Worm (Caenorhabditis elegans) whole organism, L2 larva: ENCODE results near the gene srbc-50.

Experiments used
- F13H6.1 ChIP-seq: sonication (generic microtip); optimal IDR thresholded peaks from 2 replicates; lab custom pipeline; 2016; ENCODE audit warnings: missing genetic modification characterization, missing compliant biosample characterization
- ZK546.5 ChIP-seq: sonication (generic microtip); optimal IDR thresholded peaks from 2 replicates; lab custom pipeline; 2017; ENCODE audit warnings: missing biosample characterization, missing genetic modification characterization
- alr-1 ChIP-seq: fragments of 150-350 bp; optimal IDR thresholded peaks from 2 replicates; lab custom pipeline; 2014; ENCODE audit warnings: missing biosample characterization, missing genetic modification characterization
- aly-2 ChIP-seq: fragments of 150-350 bp; optimal IDR thresholded peaks from 2 replicates; lab custom pipeline; 2014; ENCODE audit warnings: missing biosample characterization, missing genetic modification characterization
- blmp-1 ChIP-seq: sonication (generic microtip); optimal IDR thresholded peaks from 2 replicates; lab custom pipeline; 2017; ENCODE audit warnings: missing genetic modification characterization, mild to moderate bottlenecking, missing compliant biosample characterization, antibody characterized with exemption, moderate library complexity; ENCODE audit not compliant: insufficient read depth
- ceh-16 ChIP-seq: fragments of 150-350 bp; optimal IDR thresholded peaks from 2 replicates; lab custom pipeline; 2014; ENCODE audit warnings: missing biosample characterization, missing genetic modification characterization
- ceh-82 ChIP-seq: fragments of 150-350 bp; optimal IDR thresholded peaks from 2 replicates; lab custom pipeline; 2014; ENCODE audit warnings: missing biosample characterization, missing genetic modification characterization
- crh-2 ChIP-seq: sonication (generic microtip); optimal IDR thresholded peaks from 2 replicates; lab custom pipeline; 2017; ENCODE audit warnings: missing biosample characterization, missing genetic modification characterization
- dmd-4 ChIP-seq: sonication (generic microtip); optimal IDR thresholded peaks from 2 replicates; lab custom pipeline; 2017; ENCODE audit warnings: missing biosample characterization, missing genetic modification characterization
- fos-1 ChIP-seq: fragments of 150-350 bp; optimal IDR thresholded peaks from 2 replicates; lab custom pipeline; 2014; ENCODE audit warnings: missing biosample characterization, missing genetic modification characterization
- gmeb-1 ChIP-seq: fragments of 150-350 bp; optimal IDR thresholded peaks from 2 replicates; lab custom pipeline; 2014; ENCODE audit warnings: missing biosample characterization, missing genetic modification characterization
- lin-13 ChIP-seq: fragments of 150-350 bp; optimal IDR thresholded peaks from 2 replicates; lab custom pipeline; 2014; ENCODE audit warnings: missing biosample characterization, missing genetic modification reagents, missing genetic modification characterization
- lin-39 ChIP-seq: fragments of 150-350 bp; optimal IDR thresholded peaks from 2 replicates; lab custom pipeline; 2014; ENCODE audit warnings: missing biosample characterization, missing genetic modification reagents, missing genetic modification characterization
- lsy-2 ChIP-seq, 2 experiments: fragments of 150-350 bp in 1 of 2; sonication (generic microtip) in 1 of 2; optimal IDR thresholded peaks; 2 replicates each; lab custom pipeline; 2014 to 2017; ENCODE audit warnings: missing biosample characterization in 2 of 2, missing genetic modification characterization in 2 of 2
- mab-5 ChIP-seq: fragments of 150-350 bp; optimal IDR thresholded peaks from 2 replicates; lab custom pipeline; 2014; ENCODE audit warnings: missing biosample characterization, missing genetic modification characterization
- mbf-1 ChIP-seq: sonication (generic microtip); optimal IDR thresholded peaks from 2 replicates; lab custom pipeline; 2017; ENCODE audit warnings: missing biosample characterization, missing genetic modification characterization
- mdl-1 ChIP-seq, 2 experiments: fragments of 150-350 bp in 1 of 2; sonication (generic microtip) in 1 of 2; optimal IDR thresholded peaks; 2 replicates each; lab custom pipeline; 2017; ENCODE audit warnings: missing biosample characterization in 2 of 2, missing genetic modification characterization in 2 of 2
- nhr-10 ChIP-seq: sonication (generic microtip); optimal IDR thresholded peaks from 2 replicates; lab custom pipeline; 2017; ENCODE audit warnings: missing biosample characterization, missing genetic modification characterization
- nhr-11 ChIP-seq: fragments of 150-350 bp; optimal IDR thresholded peaks from 2 replicates; lab custom pipeline; 2014; ENCODE audit warnings: missing biosample characterization, missing genetic modification characterization
- nhr-129 ChIP-seq: fragments of 150-350 bp; optimal IDR thresholded peaks from 2 replicates; lab custom pipeline; 2014; ENCODE audit warnings: missing biosample characterization, missing genetic modification characterization
- nhr-21 ChIP-seq: fragments of 150-350 bp; optimal IDR thresholded peaks from 2 replicates; lab custom pipeline; 2014; ENCODE audit warnings: missing biosample characterization, missing genetic modification characterization
- nhr-23 ChIP-seq: fragments of 150-350 bp; optimal IDR thresholded peaks from 2 replicates; lab custom pipeline; 2014; ENCODE audit warnings: missing biosample characterization, missing genetic modification reagents, missing genetic modification characterization
- nhr-237 ChIP-seq: fragments of 150-350 bp; optimal IDR thresholded peaks from 2 replicates; lab custom pipeline; 2014; ENCODE audit warnings: missing biosample characterization, missing genetic modification characterization
- nhr-25 ChIP-seq: fragments of 150-350 bp; sonication (generic microtip); optimal IDR thresholded peaks from 3 replicates; lab custom pipeline; 2014; ENCODE audit warnings: missing biosample characterization, missing genetic modification characterization
- nhr-6 ChIP-seq: fragments of 150-350 bp; optimal IDR thresholded peaks from 2 replicates; lab custom pipeline; 2014; ENCODE audit warnings: missing biosample characterization, missing genetic modification characterization
- peb-1 ChIP-seq: fragments of 150-350 bp; optimal IDR thresholded peaks from 2 replicates; lab custom pipeline; 2014; ENCODE audit warnings: missing biosample characterization, missing genetic modification characterization
- sem-4 ChIP-seq: fragments of 150-350 bp; optimal IDR thresholded peaks from 2 replicates; lab custom pipeline; 2014; ENCODE audit warnings: missing biosample characterization, missing genetic modification reagents, missing genetic modification characterization
- sma-3 ChIP-seq: sonication (generic microtip); optimal IDR thresholded peaks from 2 replicates; lab custom pipeline; 2016; ENCODE audit warnings: missing genetic modification reagents, missing genetic modification characterization, missing compliant biosample characterization
- sma-9 ChIP-seq, 2 experiments: fragments of 150-350 bp in 1 of 2; sonication (generic microtip) in 1 of 2; optimal IDR thresholded peaks; 2 replicates each; lab custom pipeline; 2014 to 2016; ENCODE audit warnings: missing genetic modification characterization in 2 of 2, mild to moderate bottlenecking in 1 of 2, missing biosample characterization in 1 of 2, missing compliant biosample characterization in 1 of 2, missing genetic modification reagents in 1 of 2, moderate library complexity in 1 of 2
- snpc-4 ChIP-seq: fragments of 150-350 bp; optimal IDR thresholded peaks from 2 replicates; lab custom pipeline; 2014; ENCODE audit warnings: missing biosample characterization, missing genetic modification characterization
- unc-39 ChIP-seq: fragments of 150-350 bp; optimal IDR thresholded peaks from 2 replicates; lab custom pipeline; 2014; ENCODE audit warnings: missing biosample characterization, missing genetic modification characterization
- unc-62 ChIP-seq: fragments of 150-350 bp; optimal IDR thresholded peaks from 2 replicates; lab custom pipeline; 2014; ENCODE audit warnings: missing biosample characterization, missing genetic modification reagents, missing genetic modification characterization
- zag-1 ChIP-seq: fragments of 150-350 bp; optimal IDR thresholded peaks from 2 replicates; lab custom pipeline; 2014; ENCODE audit warnings: missing biosample characterization, missing genetic modification characterization
- ztf-1 ChIP-seq: fragments of 200-800 bp; sonication (Bioruptor generic); conservative IDR thresholded peaks from 2 replicates; pipeline ENCODE4 v1.3.6; 2022; ENCODE audit warnings: missing genetic modification characterization, missing compliant biosample characterization
- ztf-11 ChIP-seq: sonication (generic microtip); optimal IDR thresholded peaks from 2 replicates; lab custom pipeline; 2017; ENCODE audit warnings: missing biosample characterization, missing genetic modification characterization

Gene srbc-50

ce11 chrV:15872273-15872672, 47.5 kb upstream of the srbc-50 start, which contains the start of gene str-56:
Gene str-56 (plus strand): TSS chrV:15872573.
- TF ChIP-seq lsy-2 (tag; optimal IDR thresholded peaks at IDR 0.05; lab: Kevin White, UChicago): no peak
- TF ChIP-seq sma-9 (GFP tag; optimal IDR thresholded peaks at IDR 0.05; lab: Kevin White, UChicago): no peak
- TF ChIP-seq sma-9 (tag; optimal IDR thresholded peaks at IDR 0.05; lab: Kevin White, UChicago): no peak
- TF ChIP-seq nhr-237 (tag; lab: Kevin White, UChicago): no peak
- TF ChIP-seq alr-1 (tag; lab: Kevin White, UChicago): no peak
- TF ChIP-seq ztf-1 (GFP tag; lab: Robert Waterston, UW): no peak
- no peak for TF ChIP-seq nhr-11 (tag; lab: Kevin White, UChicago)
- TF ChIP-seq F13H6.1: no peak
- TF ChIP-seq nhr-129 (tag; lab: Kevin White, UChicago): no peak
- no peak for TF ChIP-seq nhr-21 (tag; lab: Kevin White, UChicago)
- TF ChIP-seq ceh-82 (tag; lab: Kevin White, UChicago): no peak
- no peak for TF ChIP-seq nhr-25 (tag; lab: Kevin White, UChicago)
- no peak for TF ChIP-seq unc-62 (GFP tag; lab: Kevin White, UChicago)
- no peak for TF ChIP-seq fos-1 (tag; lab: Kevin White, UChicago)
- no peak for TF ChIP-seq lin-39 (tag; lab: Kevin White, UChicago)
- no peak for TF ChIP-seq ztf-11 (tag; lab: Kevin White, UChicago)
- no peak for TF ChIP-seq mdl-1 (tag; optimal IDR thresholded peaks at IDR 0.05; lab: Kevin White, UChicago)

- TF ChIP-seq alr-1 (tag; lab: Kevin White, UChicago) (no peak), lin-13 (no peak), ZK546.5 (no peak), ceh-16 (no peak), unc-62 (GFP tag; lab: Kevin White, UChicago) (no peak), dmd-4 (tag; lab: Kevin White, UChicago) (no peak), crh-2 (no peak), unc-39 (tag; lab: Kevin White, UChicago) (no peak), nhr-11 (tag; lab: Kevin White, UChicago) (no peak), nhr-23 (tag; lab: Kevin White, UChicago) (no peak), nhr-6 (tag; lab: Kevin White, UChicago) (no peak), aly-2 (no peak), fos-1 (tag; lab: Kevin White, UChicago) (no peak)
- TF ChIP-seq, all 48 proteins: peak for 0
Observed at ce11 chrV:15870356-15870755, 45.6 kb upstream of the srbc-50 start, which contains the start of gene str-57. Gene str-57 (plus strand): TSS chrV:15870656.

DNA sequence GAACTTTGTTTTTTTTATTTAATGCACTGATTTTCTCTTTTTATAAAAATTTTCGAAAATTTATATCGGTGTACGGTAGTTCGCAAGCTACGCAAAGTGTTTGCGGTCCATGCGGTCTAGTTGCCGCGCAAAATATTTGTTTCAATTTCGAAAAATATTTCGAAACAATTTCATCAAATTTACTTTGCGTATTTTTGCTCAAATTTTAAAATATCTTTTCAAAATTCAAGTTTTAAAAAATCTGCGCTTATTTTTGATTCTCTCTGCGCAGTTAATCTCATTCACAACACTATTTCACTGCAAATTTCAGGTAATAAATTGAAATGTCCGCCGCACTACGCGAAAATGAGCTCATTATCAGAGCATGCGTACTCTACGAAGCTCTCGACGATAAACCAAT, 42.6 kb upstream of the srbc-50 start, which contains the start of gene fbxa-197:
TSS of gene fbxa-197 (plus strand) at position 301 of the 400 bp plus-strand sequence.
- no peak for TF ChIP-seq sma-9 (GFP tag; optimal IDR thresholded peaks at IDR 0.05; lab: Kevin White, UChicago)
- no peak for TF ChIP-seq sma-9 (tag; optimal IDR thresholded peaks at IDR 0.05; lab: Kevin White, UChicago)
- TF ChIP-seq nhr-129 (tag; lab: Kevin White, UChicago): no peak
- no peak for TF ChIP-seq blmp-1
- no peak for TF ChIP-seq sem-4 (tag; lab: Kevin White, UChicago)
- no peak for TF ChIP-seq sma-3 (GFP tag; lab: Kevin White, UChicago)
- TF ChIP-seq mab-5: no peak
- TF ChIP-seq snpc-4: no peak
- TF ChIP-seq crh-2: no peak
- TF ChIP-seq gmeb-1: no peak
- TF ChIP-seq ztf-1 (GFP tag; lab: Robert Waterston, UW): no peak
- no peak for TF ChIP-seq nhr-6 (tag; lab: Kevin White, UChicago)
- TF ChIP-seq nhr-10 (tag; lab: Kevin White, UChicago): no peak
- TF ChIP-seq mbf-1 (tag; lab: Kevin White, UChicago): no peak
- TF ChIP-seq ceh-82 (tag; lab: Kevin White, UChicago): no peak
- no peak for TF ChIP-seq lsy-2 (tag; optimal IDR thresholded peaks at IDR 0.05; lab: Kevin White, UChicago)
- no peak for TF ChIP-seq peb-1 (tag; lab: Kevin White, UChicago)

- TF ChIP-seq ceh-82 (tag; lab: Kevin White, UChicago): no peak
- no peak for TF ChIP-seq lsy-2 (tag; optimal IDR thresholded peaks at IDR 0.05; lab: Kevin White, UChicago)
- no peak for TF ChIP-seq zag-1 (tag; lab: Kevin White, UChicago)
Observed at ce11 chrV:15865839-15866238, 41.1 kb upstream of the srbc-50 start, which contains the start of gene srh-293. Gene srh-293 (plus strand): TSS chrV:15866139.
